Fruit fly (Drosophila melanogaster) whole organism, wandering third instar larva: ENCODE data around the gene CG4511.
A peak's percentile ranks its signal among the peaks of the same experiment; 100 is the strongest.

Source experiments
- Abd-B ChIP-seq: fragments of >200 bp; optimal IDR thresholded peaks from 2 replicates; lab custom pipeline; 2017; ENCODE audit warnings: missing biosample characterization, missing genetic modification characterization
- Dfd ChIP-seq: fragments of >200 bp; optimal IDR thresholded peaks from 2 replicates; lab custom pipeline; 2017; ENCODE audit warnings: missing biosample characterization, missing genetic modification characterization
- GATAd ChIP-seq: sonication (Bioruptor generic); optimal IDR thresholded peaks from 2 replicates; lab custom pipeline; 2016; ENCODE audit warnings: missing biosample characterization, missing genetic modification characterization
- brk ChIP-seq: fragments of 200-800 bp; sonication (Bioruptor generic); optimal IDR thresholded peaks from 2 replicates; lab custom pipeline; 2016; ENCODE audit warnings: missing biosample characterization, mild to moderate bottlenecking, missing genetic modification characterization
- dsf ChIP-seq: sonication (Bioruptor generic); optimal IDR thresholded peaks from 2 replicates; lab custom pipeline; 2016; ENCODE audit warnings: missing biosample characterization, missing genetic modification characterization, borderline replicate concordance
- pan ChIP-seq: fragments of >200 bp; optimal IDR thresholded peaks from 2 replicates; lab custom pipeline; 2017
- psq ChIP-seq: fragments of 200-800 bp; sonication (Bioruptor generic); optimal IDR thresholded peaks from 3 replicates; lab custom pipeline; 2017; ENCODE audit warnings: missing biosample characterization, mild to moderate bottlenecking, missing genetic modification characterization, moderate library complexity

dm6 chr3R:10826796-10827524 lies 27.3 kb upstream of the CG4511 start, which contains the start of gene Cad86C:
- no peak for TF ChIP-seq psq
- TF ChIP-seq Abd-B, result no peak
- no peak for TF ChIP-seq dsf
- TF ChIP-seq Dfd (GFP tag; lab: Kevin White, UChicago), result no peak
- no peak for TF ChIP-seq pan (lab: Kevin White, UChicago)
- no peak for TF ChIP-seq GATAd
- TF ChIP-seq brk (GFP tag; lab: Kevin White, UChicago), result peak; percentile 28
